Worm (Caenorhabditis elegans) whole organism, L2 larva: Measurements from ENCODE around the gene abi-1.

Source experiments
- ceh-16 ChIP-seq: fragments of 150-350 bp; optimal IDR thresholded peaks from 2 replicates; lab custom pipeline; 2014; ENCODE audit warnings: missing biosample characterization, missing genetic modification characterization
- mab-5 ChIP-seq: fragments of 150-350 bp; optimal IDR thresholded peaks from 2 replicates; lab custom pipeline; 2014; ENCODE audit warnings: missing biosample characterization, missing genetic modification characterization
- snpc-4 ChIP-seq: fragments of 150-350 bp; optimal IDR thresholded peaks from 2 replicates; lab custom pipeline; 2014; ENCODE audit warnings: missing biosample characterization, missing genetic modification characterization
- unc-62 ChIP-seq: fragments of 150-350 bp; optimal IDR thresholded peaks from 2 replicates; lab custom pipeline; 2014; ENCODE audit warnings: missing biosample characterization, missing genetic modification reagents, missing genetic modification characterization

DNA sequence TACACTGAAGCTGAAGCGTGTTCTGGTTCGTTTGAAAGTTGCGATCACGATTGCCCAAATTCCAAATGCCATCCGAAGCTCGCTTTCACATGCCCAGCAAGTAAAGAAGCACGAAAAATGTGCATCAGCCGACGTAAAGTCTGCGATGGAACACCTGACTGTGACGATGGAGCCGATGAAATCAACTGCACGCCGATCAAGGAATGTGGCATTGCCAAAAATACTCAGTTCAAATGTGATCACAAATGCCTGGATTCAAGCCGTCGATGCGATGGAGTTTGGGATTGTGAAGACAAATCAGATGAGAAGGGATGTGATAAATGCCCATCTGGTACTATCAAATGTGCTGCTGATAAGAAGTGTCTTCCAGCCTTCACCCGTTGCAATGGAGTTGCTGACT lies 36.8 kb upstream of the abi-1 start:
- no peak for TF ChIP-seq ceh-16 (tag; lab: Kevin White, UChicago)
- no peak for TF ChIP-seq unc-62 (GFP tag; lab: Kevin White, UChicago)
- TF ChIP-seq mab-5 (tag; lab: Kevin White, UChicago): no peak
- TF ChIP-seq snpc-4 (tag; lab: Kevin White, UChicago): no peak
